Fruit fly (Drosophila melanogaster): ENCODE measurements around the gene Gba1a.
A peak's percentile ranks its signal among the peaks of the same experiment; 100 is the strongest.

The Gba1a gene

dm6 chr3R:23721936-23722335 lies 21.5 kb downstream of the Gba1a start (continued):
- TF ChIP-seq Dek (tag; optimal IDR thresholded peaks at IDR 0.05) (peak; percentile 83), exex (tag; optimal IDR thresholded peaks at IDR 0.05) (peak; percentile 41), lab (GFP tag; optimal IDR thresholded peaks at IDR 0.05) (peak; percentile 10), chn (GFP tag; optimal IDR thresholded peaks at IDR 0.05) (no peak), repo (GFP tag; optimal IDR thresholded peaks at IDR 0.05) (no peak), Pdp1 (GFP tag; optimal IDR thresholded peaks at IDR 0.05) (peak in 1 of 2 experiments; percentile 3), CG11695 (GFP tag; IDR thresholded peaks at IDR 0.05) (no peak), vnd (GFP tag; IDR thresholded peaks at IDR 0.05; ENCODE audit: partially characterized antibody) (no peak), Eip74EF (GFP tag; optimal IDR thresholded peaks at IDR 0.05) (no peak), CG5245 (GFP tag; optimal IDR thresholded peaks at IDR 0.05) (peak; percentile 36), C15 (GFP tag; IDR thresholded peaks at IDR 0.05) (no peak), CG13775 (GFP tag; optimal IDR thresholded peaks at IDR 0.05) (peak; percentile 3), ERR (GFP tag; optimal IDR thresholded peaks at IDR 0.05) (no peak), kni (GFP tag; optimal IDR thresholded peaks at IDR 0.05) (no peak), prd (optimal IDR thresholded peaks at IDR 0.05) (no peak), prd (GFP tag; IDR thresholded peaks at IDR 0.05) (no peak), CG17328 (GFP tag; IDR thresholded peaks at IDR 0.05) (no peak), Doc3 (GFP tag; IDR thresholded peaks at IDR 0.05; ENCODE audit: partially characterized antibody) (no peak), Poxn (GFP tag; IDR thresholded peaks at IDR 0.05) (no peak), CG11247 (GFP tag; IDR thresholded peaks at IDR 0.05) (no peak), Hr51 (GFP tag; optimal IDR thresholded peaks at IDR 0.05) (peak in 1 of 2 experiments; percentile 16), CG9876 (GFP tag; optimal IDR thresholded peaks at IDR 0.05) (no peak), CG17912 (GFP tag; optimal IDR thresholded peaks at IDR 0.05) (peak; percentile 55), CG14441 (GFP tag; IDR thresholded peaks at IDR 0.05) (0 out of 2 replicates have a peak, but pooled peaks have one; percentile 6), CG12744 (GFP tag; optimal IDR thresholded peaks at IDR 0.05) (no peak), ems (GFP tag; optimal IDR thresholded peaks at IDR 0.05) (no peak), twi (tag; optimal IDR thresholded peaks at IDR 0.05) (no peak), Awh (GFP tag; IDR thresholded peaks at IDR 0.05) (no peak), Med (GFP tag) (peak; percentile 75), da (GFP tag; optimal IDR thresholded peaks at IDR 0.05) (no peak), lmd (GFP tag; IDR thresholded peaks at IDR 0.05) (peak; percentile 22; the same call in 1 of the 2 replicates), CG13296 (GFP tag; optimal IDR thresholded peaks at IDR 0.05) (peak; percentile 19), danr (GFP tag; IDR thresholded peaks at IDR 0.05) (no peak), CG8944 (GFP tag; optimal IDR thresholded peaks at IDR 0.05) (no peak), CG10565 (GFP tag; optimal IDR thresholded peaks at IDR 0.05) (no peak), CG9609 (GFP tag; optimal IDR thresholded peaks at IDR 0.05) (no peak), pzg (GFP tag; optimal IDR thresholded peaks at IDR 0.05) (peak; percentile 20), D19B (GFP tag; optimal IDR thresholded peaks at IDR 0.05) (no peak), CG2129 (GFP tag; IDR thresholded peaks at IDR 0.05; ENCODE audit: partially characterized antibody) (no peak), dmrt99B (tag; optimal IDR thresholded peaks at IDR 0.05) (no peak), Taf1 (GFP tag; IDR thresholded peaks at IDR 0.05) (no peak), fd3F (GFP tag; optimal IDR thresholded peaks at IDR 0.05) (peak; percentile 25), hth (optimal IDR thresholded peaks at IDR 0.05) (no peak), Bgb (GFP tag; IDR thresholded peaks at IDR 0.05; ENCODE audit: partially characterized antibody) (peak; percentile 42; the same call in 1 of the 2 replicates), CG4617 (GFP tag; optimal IDR thresholded peaks at IDR 0.05; ENCODE audit: borderline replicate concordance) (peak; percentile 7), zfh1 (GFP tag; IDR thresholded peaks at IDR 0.05) (no peak), gem (tag; optimal IDR thresholded peaks at IDR 0.05) (peak; percentile 56), CG10654 (GFP tag; optimal IDR thresholded peaks at IDR 0.05) (no peak), ap (GFP tag; IDR thresholded peaks at IDR 0.05) (no peak), CG3995 (GFP tag; optimal IDR thresholded peaks at IDR 0.05) (peak; percentile 25), onecut (GFP tag; IDR thresholded peaks at IDR 0.05) (peak; percentile 22; the same call in 1 of the 2 replicates)
